Fruit fly (Drosophila melanogaster) whole organism, embryonic: ENCODE results near the gene Ank.
A peak's percentile ranks its signal among the peaks of the same experiment; 100 is the strongest.

Source experiments
- Atf3 ChIP-seq: fragments of 200-800 bp; sonication (Bioruptor generic); optimal IDR thresholded peaks from 3 replicates; lab custom pipeline; 2016; ENCODE audit warnings: missing biosample characterization, missing genetic modification characterization
- Atf6 ChIP-seq: fragments of 200-800 bp; sonication (Bioruptor generic); IDR thresholded peaks from 2 replicates; pipeline ENCODE4 v1.3.6; 2022; ENCODE audit warnings: missing biosample characterization, missing genetic modification characterization
- Bgb ChIP-seq: fragments of 200-800 bp; sonication (Bioruptor generic); IDR thresholded peaks from 2 replicates; pipeline ENCODE4 v1.3.6; 2022; ENCODE audit warnings: missing biosample characterization, missing genetic modification characterization; ENCODE audit not compliant: partially characterized antibody
- CG10462 ChIP-seq: fragments of 200-800 bp; sonication (Bioruptor generic); optimal IDR thresholded peaks from 2 replicates; lab custom pipeline; 2016; ENCODE audit warnings: missing biosample characterization, missing genetic modification characterization
- CG12155 ChIP-seq: fragments of 200-800 bp; sonication (Bioruptor generic); optimal IDR thresholded peaks from 3 replicates; lab custom pipeline; 2016; ENCODE audit warnings: missing biosample characterization, missing genetic modification characterization
- CG12236 ChIP-seq: fragments of 200-800 bp; sonication (Bioruptor generic); optimal IDR thresholded peaks from 2 replicates; lab custom pipeline; 2016; ENCODE audit warnings: missing biosample characterization, missing genetic modification characterization
- CG12659 ChIP-seq: fragments of 200-800 bp; sonication (Bioruptor generic); optimal IDR thresholded peaks from 3 replicates; lab custom pipeline; 2017; ENCODE audit warnings: mild to moderate bottlenecking, missing biosample characterization, missing genetic modification reagents, missing genetic modification characterization
- CG12769 ChIP-seq: fragments of 200-800 bp; sonication (Bioruptor generic); optimal IDR thresholded peaks from 2 replicates; lab custom pipeline; 2019; ENCODE audit warnings: missing biosample characterization, mild to moderate bottlenecking, missing genetic modification characterization, moderate library complexity
- CG14965 ChIP-seq: fragments of 200-800 bp; sonication (Bioruptor generic); optimal IDR thresholded peaks from 2 replicates; lab custom pipeline; 2016; ENCODE audit warnings: missing biosample characterization, missing genetic modification characterization, borderline replicate concordance
- CG3065 ChIP-seq: fragments of 200-800 bp; sonication (Bioruptor generic); optimal IDR thresholded peaks from 2 replicates; lab custom pipeline; 2016; ENCODE audit warnings: missing biosample characterization, missing genetic modification characterization
- CG31388 ChIP-seq: fragments of 200-800 bp; sonication (Bioruptor generic); optimal IDR thresholded peaks from 2 replicates; lab custom pipeline; 2016; ENCODE audit warnings: missing biosample characterization, missing genetic modification characterization
- CG33213 ChIP-seq: fragments of 200-800 bp; sonication (Bioruptor generic); optimal IDR thresholded peaks from 3 replicates; lab custom pipeline; 2016; ENCODE audit warnings: missing biosample characterization, missing genetic modification characterization
- CG4707 ChIP-seq: fragments of 200-800 bp; sonication (Bioruptor generic); optimal IDR thresholded peaks from 2 replicates; lab custom pipeline; 2018; ENCODE audit warnings: missing biosample characterization, mild to moderate bottlenecking, missing genetic modification characterization, moderate library complexity
- CG6254 ChIP-seq: fragments of 200-800 bp; sonication (Bioruptor generic); optimal IDR thresholded peaks from 3 replicates; lab custom pipeline; 2017; ENCODE audit warnings: mild to moderate bottlenecking, missing biosample characterization, missing genetic modification reagents, missing genetic modification characterization
- CG6813 ChIP-seq: fragments of 200-800 bp; sonication (Bioruptor generic); optimal IDR thresholded peaks from 2 replicates; lab custom pipeline; 2017; ENCODE audit warnings: missing biosample characterization, missing genetic modification characterization, mild to moderate bottlenecking, moderate library complexity, missing genetic modification reagents
- CG7556 ChIP-seq: fragments of 200-800 bp; sonication (Bioruptor generic); optimal IDR thresholded peaks from 2 replicates; lab custom pipeline; 2017; ENCODE audit warnings: missing biosample characterization, mild to moderate bottlenecking, missing genetic modification characterization
- CG8290 ChIP-seq, 3 experiments: fragments of 200-800 bp; sonication (Bioruptor generic); optimal IDR thresholded peaks; 2 replicates each; lab custom pipeline; 2016 to 2019; ENCODE audit warnings: missing biosample characterization in 3 of 3, missing genetic modification characterization in 3 of 3, mild to moderate bottlenecking in 2 of 3, moderate library complexity in 1 of 3
- CG8359 ChIP-seq: fragments of 200-800 bp; sonication (Bioruptor generic); optimal IDR thresholded peaks from 2 replicates; lab custom pipeline; 2017; ENCODE audit warnings: missing biosample characterization, mild to moderate bottlenecking, missing genetic modification characterization, borderline replicate concordance
- CG8478 ChIP-seq: fragments of >200 bp; optimal IDR thresholded peaks from 2 replicates; lab custom pipeline; 2018
- CG8924 ChIP-seq: fragments of 200-800 bp; optimal IDR thresholded peaks from 3 replicates; lab custom pipeline; 2019; ENCODE audit warnings: missing biosample characterization, mild to moderate bottlenecking, missing genetic modification characterization, moderate library complexity
- CG8944 ChIP-seq: fragments of 200-800 bp; sonication (Bioruptor generic); optimal IDR thresholded peaks from 3 replicates; lab custom pipeline; 2016; ENCODE audit warnings: missing biosample characterization, missing genetic modification characterization
- D19A ChIP-seq: fragments of 200-800 bp; optimal IDR thresholded peaks from 3 replicates; lab custom pipeline; 2019; ENCODE audit warnings: missing biosample characterization, mild to moderate bottlenecking, missing genetic modification characterization, moderate library complexity
- Dad ChIP-seq: fragments of 200-800 bp; sonication (Bioruptor generic); optimal IDR thresholded peaks from 3 replicates; lab custom pipeline; 2016; ENCODE audit warnings: missing biosample characterization, missing genetic modification characterization
- Dbx ChIP-seq: fragments of 200-800 bp; sonication (Bioruptor generic); IDR thresholded peaks from 3 replicates; pipeline ENCODE4 v1.3.6; 2022; ENCODE audit warnings: missing biosample characterization, missing genetic modification characterization
- Dek ChIP-seq: fragments of 200-800 bp; sonication (Bioruptor generic); optimal IDR thresholded peaks from 3 replicates; lab custom pipeline; 2019; ENCODE audit warnings: missing biosample characterization, mild to moderate bottlenecking, missing genetic modification characterization, moderate library complexity
- Gug ChIP-seq: fragments of 200-800 bp; sonication (Bioruptor generic); IDR thresholded peaks from 4 replicates; pipeline ENCODE4 v1.3.6; 2022; ENCODE audit warnings: missing biosample characterization, missing genetic modification characterization
- Hey ChIP-seq: fragments of 200-800 bp; sonication (Bioruptor generic); optimal IDR thresholded peaks from 3 replicates; lab custom pipeline; 2018; ENCODE audit warnings: missing biosample characterization, mild to moderate bottlenecking, missing genetic modification characterization
- Mrtf ChIP-seq: fragments of 200-800 bp; sonication (Bioruptor generic); IDR thresholded peaks from 3 replicates; pipeline ENCODE4 v1.3.6; 2022; ENCODE audit warnings: missing biosample characterization, missing genetic modification characterization
- Ravus ChIP-seq: fragments of 200-800 bp; sonication (Bioruptor generic); IDR thresholded peaks from 2 replicates; pipeline ENCODE4 v1.3.6; 2022; ENCODE audit warnings: missing biosample characterization, missing genetic modification characterization
- Rx ChIP-seq: fragments of 200-800 bp; sonication (Bioruptor generic); IDR thresholded peaks from 2 replicates; pipeline ENCODE4 v1.3.6; 2022; ENCODE audit warnings: missing biosample characterization, missing genetic modification characterization
- Sox102F ChIP-seq: fragments of 200-800 bp; sonication (Bioruptor generic); optimal IDR thresholded peaks from 2 replicates; lab custom pipeline; 2018; ENCODE audit warnings: missing biosample characterization, mild to moderate bottlenecking, missing genetic modification characterization, moderate library complexity
- Sry-β ChIP-seq: fragments of 200-800 bp; sonication (Bioruptor generic); optimal IDR thresholded peaks from 2 replicates; lab custom pipeline; 2018; ENCODE audit warnings: missing biosample characterization, mild to moderate bottlenecking, missing genetic modification characterization, moderate library complexity
- Sry-δ ChIP-seq: fragments of 200-800 bp; sonication (Bioruptor generic); optimal IDR thresholded peaks from 2 replicates; lab custom pipeline; 2016; ENCODE audit warnings: missing biosample characterization, missing genetic modification characterization
- Trl ChIP-seq, 3 experiments: fragments of >200 bp in 2 of 3; fragments of 200-800 bp in 1 of 3; sonication (Bioruptor generic) in 1 of 3; optimal IDR thresholded peaks; 2 replicates in 1 of 3; 3 replicates in 2 of 3; lab custom pipeline; 2016 to 2017; ENCODE audit warnings: missing biosample characterization in 1 of 3, missing genetic modification characterization in 1 of 3
- abd-A ChIP-seq: fragments of 200-800 bp; sonication (Bioruptor generic); optimal IDR thresholded peaks from 3 replicates; lab custom pipeline; 2019; ENCODE audit warnings: missing biosample characterization, mild to moderate bottlenecking, missing genetic modification characterization, moderate library complexity
- ac ChIP-seq: fragments of 200-800 bp; sonication (Bioruptor generic); optimal IDR thresholded peaks from 3 replicates; lab custom pipeline; 2017; ENCODE audit warnings: missing biosample characterization, mild to moderate bottlenecking, missing genetic modification characterization
- az2 ChIP-seq: fragments of 200-800 bp; sonication (Bioruptor generic); optimal IDR thresholded peaks from 3 replicates; lab custom pipeline; 2016; ENCODE audit warnings: missing biosample characterization, missing genetic modification characterization
- cas ChIP-seq: fragments of 200-800 bp; sonication (Bioruptor generic); IDR thresholded peaks from 2 replicates; pipeline ENCODE4 v1.3.6; 2022; ENCODE audit warnings: missing biosample characterization, missing genetic modification characterization
- ci ChIP-seq: fragments of 200-800 bp; sonication (Bioruptor generic); IDR thresholded peaks from 3 replicates; pipeline ENCODE4 v1.3.6; 2022; ENCODE audit warnings: missing biosample characterization, missing genetic modification characterization
- crp ChIP-seq, 2 experiments: fragments of 200-800 bp; sonication (Bioruptor generic); optimal IDR thresholded peaks; 2 replicates in 1 of 2; 3 replicates in 1 of 2; lab custom pipeline; 2017; ENCODE audit warnings: missing biosample characterization in 2 of 2, missing genetic modification characterization in 2 of 2, mild to moderate bottlenecking in 1 of 2, moderate library complexity in 1 of 2
- da ChIP-seq: fragments of 200-800 bp; sonication (Bioruptor generic); optimal IDR thresholded peaks from 2 replicates; lab custom pipeline; 2016; ENCODE audit warnings: missing biosample characterization, missing genetic modification characterization
- dmrt11E ChIP-seq: fragments of 200-800 bp; sonication (Bioruptor generic); optimal IDR thresholded peaks from 3 replicates; lab custom pipeline; 2018; ENCODE audit warnings: missing biosample characterization, mild to moderate bottlenecking, missing genetic modification characterization, moderate library complexity
- fd96Cb ChIP-seq: fragments of 200-800 bp; sonication (Bioruptor generic); optimal IDR thresholded peaks from 2 replicates; lab custom pipeline; 2018; ENCODE audit warnings: missing biosample characterization, mild to moderate bottlenecking, missing genetic modification characterization, moderate library complexity
- gce ChIP-seq: fragments of 200-800 bp; sonication (Bioruptor generic); IDR thresholded peaks from 3 replicates; pipeline ENCODE4 v1.3.6; 2022; ENCODE audit warnings: missing biosample characterization, missing genetic modification characterization
- gem ChIP-seq: fragments of 200-800 bp; sonication (Bioruptor generic); optimal IDR thresholded peaks from 2 replicates; lab custom pipeline; 2019; ENCODE audit warnings: missing biosample characterization, mild to moderate bottlenecking, missing genetic modification characterization, moderate library complexity
- luna ChIP-seq: fragments of 200-800 bp; sonication (Bioruptor generic); optimal IDR thresholded peaks from 2 replicates; lab custom pipeline; 2016; ENCODE audit warnings: missing biosample characterization, missing genetic modification characterization
- onecut ChIP-seq: fragments of 200-800 bp; sonication (Bioruptor generic); IDR thresholded peaks from 2 replicates; pipeline ENCODE4 v1.3.6; 2022; ENCODE audit warnings: missing biosample characterization, missing genetic modification characterization
- pb ChIP-seq: fragments of 200-800 bp; sonication (Bioruptor generic); optimal IDR thresholded peaks from 3 replicates; lab custom pipeline; 2016; ENCODE audit warnings: missing biosample characterization, missing genetic modification characterization
- pfk ChIP-seq: fragments of 200-800 bp; sonication (Bioruptor generic); optimal IDR thresholded peaks from 2 replicates; lab custom pipeline; 2018; ENCODE audit warnings: missing biosample characterization, mild to moderate bottlenecking, missing genetic modification characterization, moderate library complexity

Ank gene

DNA sequence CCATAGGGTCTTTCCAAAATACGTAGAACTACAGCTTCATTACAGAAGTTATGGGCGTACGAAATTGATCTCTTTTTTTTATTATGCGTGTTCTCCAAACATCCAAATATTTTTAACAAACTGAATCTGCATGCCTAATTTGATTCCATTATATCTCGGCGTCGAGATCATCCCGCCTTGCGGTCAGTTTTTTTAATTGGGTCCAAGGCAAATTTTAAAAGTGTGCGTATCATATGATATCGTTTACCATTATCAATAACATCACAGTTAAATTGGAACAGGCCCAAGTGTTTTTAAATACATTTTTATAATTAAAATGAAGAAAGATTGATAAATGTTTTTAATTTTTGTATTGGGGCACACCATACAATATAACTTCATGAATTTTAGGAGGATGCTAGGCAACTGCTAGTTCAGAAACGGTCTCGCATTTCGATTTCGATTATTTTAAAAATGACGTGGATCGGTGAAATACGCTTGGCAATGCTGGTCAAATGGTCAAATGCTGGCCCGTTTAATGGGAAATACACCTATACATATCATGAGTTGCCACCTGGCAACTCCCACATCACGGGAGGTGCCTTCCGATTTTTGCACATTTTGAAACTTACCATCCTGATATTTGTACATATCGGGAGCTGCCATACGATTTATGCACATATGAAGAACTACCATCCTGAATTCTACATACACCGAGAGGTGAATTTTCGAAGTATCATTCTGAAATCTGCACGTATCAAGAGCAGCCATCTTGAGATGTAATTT lies 61.3 kb downstream of the Ank start (continued):
- TF ChIP-seq Trl (optimal IDR thresholded peaks at IDR 0.05; lab: Kevin White, UChicago) (no peak), Trl (GFP tag; optimal IDR thresholded peaks at IDR 0.05; lab: Kevin White, UChicago) (no peak), abd-A (tag; lab: Kevin White, UChicago) (peak; percentile 29), Gug (no peak), cas (no peak), CG12236 (GFP tag; lab: Kevin White, UChicago) (no peak), Hey (tag; lab: Kevin White, UChicago) (no peak), Atf3 (GFP tag; lab: Kevin White, UChicago) (no peak), CG14965 (peak; percentile 27), crp (GFP tag; optimal IDR thresholded peaks at IDR 0.05; lab: Kevin White, UChicago) (no peak), CG31388 (GFP tag; lab: Kevin White, UChicago) (no peak), Bgb (GFP tag; lab: Robert Waterston, UW) (no peak), Sry-β (no peak), gce (GFP tag; lab: Robert Waterston, UW) (no peak), Rx (GFP tag; lab: Robert Waterston, UW) (no peak), dmrt11E (tag; lab: Kevin White, UChicago) (no peak), CG8944 (GFP tag; lab: Kevin White, UChicago) (no peak), Sry-δ (no peak), CG12659 (GFP tag; lab: Kevin White, UChicago) (peak; percentile 63), Atf6 (GFP tag; lab: Robert Waterston, UW) (no peak), CG8290 (GFP tag; optimal IDR thresholded peaks at IDR 0.05; lab: Kevin White, UChicago) (peak; percentile 29), CG8290 (tag; optimal IDR thresholded peaks at IDR 0.05; lab: Kevin White, UChicago) (peak in 1 of 2 experiments; percentile 88), CG7556 (GFP tag; lab: Kevin White, UChicago) (no peak), D19A (tag; lab: Kevin White, UChicago) (no peak), CG10462 (GFP tag; lab: Kevin White, UChicago) (no peak), ac (GFP tag; lab: Kevin White, UChicago) (no peak), luna (no peak), gem (tag; lab: Kevin White, UChicago) (no peak), CG12769 (tag; lab: Kevin White, UChicago) (peak; percentile 44), da (GFP tag; lab: Kevin White, UChicago) (no peak), onecut (GFP tag; lab: Robert Waterston, UW) (no peak), CG33213 (peak; percentile 85), CG4707 (GFP tag; lab: Kevin White, UChicago) (no peak), az2 (GFP tag; lab: Kevin White, UChicago) (no peak), Dek (no peak), CG8924 (tag; lab: Kevin White, UChicago) (no peak), Dad (no peak), Mrtf (no peak), Sox102F (GFP tag; lab: Kevin White, UChicago) (no peak), Ravus (GFP tag; lab: Robert Waterston, UW) (no peak), fd96Cb (tag; lab: Kevin White, UChicago) (no peak), CG12155 (GFP tag; lab: Kevin White, UChicago) (no peak), CG3065 (GFP tag; lab: Kevin White, UChicago) (no peak), pb (GFP tag; lab: Kevin White, UChicago) (no peak), CG6254 (GFP tag; lab: Kevin White, UChicago) (no peak), CG8359 (GFP tag; lab: Kevin White, UChicago) (no peak), CG6813 (no peak), ci (GFP tag; lab: Robert Waterston, UW) (no peak), pfk (peak; percentile 15), Dbx (GFP tag; lab: Robert Waterston, UW) (no peak; the same call in 2 of the 3 replicates), CG8478 (lab: Kevin White, UChicago) (no peak)
